Fruit fly (Drosophila melanogaster): ENCODE results near the gene mtgo.

- no peak for TF ChIP-seq CG32264 (GFP tag; optimal IDR thresholded peaks at IDR 0.05)
- no peak for TF ChIP-seq Hr78 (GFP tag; optimal IDR thresholded peaks at IDR 0.05)
- TF ChIP-seq psq (GFP tag; optimal IDR thresholded peaks at IDR 0.05), result no peak
These were observed 13.2 kb upstream of the mtgo start for dm6 chr2L:16531507-16532134.

Data from whole organism, wandering third instar larva.